Fruit fly (Drosophila melanogaster) whole organism, embryonic: ENCODE results near the gene CG15203.

Experiments used
- Atf-2 ChIP-seq: fragments of 200-800 bp; sonication (Bioruptor generic); optimal IDR thresholded peaks from 2 replicates; lab custom pipeline; 2016; ENCODE audit warnings: missing biosample characterization, missing genetic modification characterization
- B-H2 ChIP-seq: fragments of 200-800 bp; sonication (Bioruptor generic); optimal IDR thresholded peaks from 2 replicates; lab custom pipeline; 2018; ENCODE audit warnings: missing biosample characterization, mild to moderate bottlenecking, missing genetic modification characterization
- Blimp-1 ChIP-seq: fragments of 200-800 bp; sonication (Bioruptor generic); optimal IDR thresholded peaks from 3 replicates; lab custom pipeline; 2018; ENCODE audit warnings: missing biosample characterization, missing genetic modification characterization, mild to moderate bottlenecking, moderate library complexity, missing genetic modification reagents
- CG11456 ChIP-seq: fragments of 200-800 bp; sonication (Bioruptor generic); IDR thresholded peaks from 3 replicates; pipeline ENCODE4 v1.3.6; 2022; ENCODE audit warnings: missing biosample characterization, missing genetic modification characterization
- CG11695 ChIP-seq: fragments of 200-800 bp; sonication (Bioruptor generic); IDR thresholded peaks from 3 replicates; pipeline ENCODE4 v1.3.6; 2022; ENCODE audit warnings: missing biosample characterization, missing genetic modification characterization
- CG13894 ChIP-seq: fragments of 200-800 bp; sonication (Bioruptor generic); optimal IDR thresholded peaks from 3 replicates; lab custom pipeline; 2018; ENCODE audit warnings: missing biosample characterization, mild to moderate bottlenecking, missing genetic modification characterization, moderate library complexity
- CG17568 ChIP-seq: fragments of 200-800 bp; sonication (Bioruptor generic); optimal IDR thresholded peaks from 2 replicates; lab custom pipeline; 2018; ENCODE audit warnings: missing biosample characterization, mild to moderate bottlenecking, missing genetic modification characterization, moderate library complexity
- CG18476 ChIP-seq: fragments of 200-800 bp; sonication (Bioruptor generic); optimal IDR thresholded peaks from 2 replicates; lab custom pipeline; 2016; ENCODE audit warnings: missing biosample characterization, mild to moderate bottlenecking, missing genetic modification characterization
- CG2678 ChIP-seq: fragments of 200-800 bp; sonication (Bioruptor generic); optimal IDR thresholded peaks from 3 replicates; lab custom pipeline; 2019; ENCODE audit warnings: missing biosample characterization, mild to moderate bottlenecking, missing genetic modification characterization, moderate library complexity
- CG33557 ChIP-seq: fragments of 200-800 bp; sonication (Bioruptor generic); optimal IDR thresholded peaks from 2 replicates; lab custom pipeline; 2019; ENCODE audit warnings: missing biosample characterization, mild to moderate bottlenecking, missing genetic modification characterization, moderate library complexity
- CG4282 ChIP-seq: fragments of 200-800 bp; sonication (Bioruptor generic); optimal IDR thresholded peaks from 2 replicates; lab custom pipeline; 2016; ENCODE audit warnings: missing biosample characterization, missing genetic modification characterization
- CG4617 ChIP-seq: fragments of 200-800 bp; sonication (Bioruptor generic); optimal IDR thresholded peaks from 3 replicates; lab custom pipeline; 2016; ENCODE audit warnings: missing biosample characterization, missing genetic modification characterization, borderline replicate concordance
- CG4707 ChIP-seq: fragments of 200-800 bp; sonication (Bioruptor generic); optimal IDR thresholded peaks from 2 replicates; lab custom pipeline; 2018; ENCODE audit warnings: missing biosample characterization, mild to moderate bottlenecking, missing genetic modification characterization, moderate library complexity
- CG9437 ChIP-seq: fragments of 200-800 bp; sonication (Bioruptor generic); optimal IDR thresholded peaks from 2 replicates; lab custom pipeline; 2018; ENCODE audit warnings: missing biosample characterization, mild to moderate bottlenecking, missing genetic modification characterization
- Dref ChIP-seq: fragments of 200-800 bp; sonication (Bioruptor generic); IDR thresholded peaks from 2 replicates; pipeline ENCODE4 v1.3.6; 2022; ENCODE audit warnings: missing biosample characterization, missing genetic modification characterization
- Ets97D ChIP-seq: fragments of 200-800 bp; sonication (Bioruptor generic); optimal IDR thresholded peaks from 3 replicates; lab custom pipeline; 2016; ENCODE audit warnings: missing biosample characterization, missing genetic modification characterization
- Hmr ChIP-seq: fragments of 200-800 bp; sonication (Bioruptor generic); optimal IDR thresholded peaks from 3 replicates; lab custom pipeline; 2017; ENCODE audit warnings: mild to moderate bottlenecking, missing biosample characterization, missing genetic modification reagents, missing genetic modification characterization
- Med ChIP-seq: fragments of 200-800 bp; sonication (Bioruptor generic); peaks from one replicate; lab custom pipeline; 2016; ENCODE audit warnings: missing biosample characterization, missing genetic modification characterization, mild to moderate bottlenecking, inconsistent platforms, moderate library complexity
- NC2α ChIP-seq: fragments of 200-800 bp; sonication (Bioruptor generic); optimal IDR thresholded peaks from 2 replicates; lab custom pipeline; 2016; ENCODE audit warnings: missing biosample characterization, missing genetic modification characterization
- Nf-YC ChIP-seq: fragments of 200-800 bp; optimal IDR thresholded peaks from 3 replicates; lab custom pipeline; 2019; ENCODE audit warnings: missing biosample characterization, mild to moderate bottlenecking, missing genetic modification characterization, moderate library complexity
- Oli ChIP-seq: fragments of 200-800 bp; sonication (Bioruptor generic); optimal IDR thresholded peaks from 2 replicates; lab custom pipeline; 2018; ENCODE audit warnings: missing biosample characterization, mild to moderate bottlenecking, missing genetic modification characterization, moderate library complexity
- Six4 ChIP-seq: fragments of 200-800 bp; sonication (Bioruptor generic); optimal IDR thresholded peaks from 2 replicates; lab custom pipeline; 2016; ENCODE audit warnings: missing biosample characterization, missing genetic modification characterization
- Sox102F ChIP-seq: fragments of 200-800 bp; sonication (Bioruptor generic); optimal IDR thresholded peaks from 2 replicates; lab custom pipeline; 2018; ENCODE audit warnings: missing biosample characterization, mild to moderate bottlenecking, missing genetic modification characterization, moderate library complexity
- Trl ChIP-seq, 3 experiments: fragments of >200 bp in 2 of 3; fragments of 200-800 bp in 1 of 3; sonication (Bioruptor generic) in 1 of 3; optimal IDR thresholded peaks; 2 replicates in 1 of 3; 3 replicates in 2 of 3; lab custom pipeline; 2016 to 2017; ENCODE audit warnings: missing biosample characterization in 1 of 3, missing genetic modification characterization in 1 of 3
- YL-1 ChIP-seq: fragments of 200-800 bp; sonication (Bioruptor generic); optimal IDR thresholded peaks from 3 replicates; lab custom pipeline; 2017; ENCODE audit warnings: missing biosample characterization, mild to moderate bottlenecking, missing genetic modification characterization
- ac ChIP-seq: fragments of 200-800 bp; sonication (Bioruptor generic); optimal IDR thresholded peaks from 3 replicates; lab custom pipeline; 2017; ENCODE audit warnings: missing biosample characterization, mild to moderate bottlenecking, missing genetic modification characterization
- bab2 ChIP-seq: fragments of 200-800 bp; sonication (Bioruptor generic); optimal IDR thresholded peaks from 2 replicates; lab custom pipeline; 2016; ENCODE audit warnings: missing biosample characterization, missing genetic modification characterization
- bsh ChIP-seq, 2 experiments: fragments of 200-800 bp; sonication (Bioruptor generic); optimal IDR thresholded peaks; 2 replicates each; lab custom pipeline; 2017 to 2018; ENCODE audit warnings: mild to moderate bottlenecking in 2 of 2, missing biosample characterization in 2 of 2, missing genetic modification characterization in 2 of 2, moderate library complexity in 1 of 2
- chif ChIP-seq, 2 experiments: fragments of 200-800 bp; sonication (Bioruptor generic); optimal IDR thresholded peaks; 3 replicates each; lab custom pipeline; 2016; ENCODE audit warnings: missing biosample characterization in 2 of 2, missing genetic modification characterization in 2 of 2
- dmrt99B ChIP-seq: fragments of 200-800 bp; sonication (Bioruptor generic); optimal IDR thresholded peaks from 2 replicates; lab custom pipeline; 2018; ENCODE audit warnings: missing biosample characterization, mild to moderate bottlenecking, missing genetic modification characterization, moderate library complexity
- ftz-f1 ChIP-seq: fragments of 200-800 bp; sonication (Bioruptor generic); optimal IDR thresholded peaks from 2 replicates; lab custom pipeline; 2016; ENCODE audit warnings: missing biosample characterization, missing genetic modification characterization
- gem ChIP-seq: fragments of 200-800 bp; sonication (Bioruptor generic); optimal IDR thresholded peaks from 2 replicates; lab custom pipeline; 2019; ENCODE audit warnings: missing biosample characterization, mild to moderate bottlenecking, missing genetic modification characterization, moderate library complexity
- grau ChIP-seq: fragments of 200-800 bp; optimal IDR thresholded peaks from 3 replicates; lab custom pipeline; 2019; ENCODE audit warnings: missing biosample characterization, mild to moderate bottlenecking, missing genetic modification characterization, moderate library complexity
- kah ChIP-seq: fragments of 200-800 bp; sonication (Bioruptor generic); optimal IDR thresholded peaks from 2 replicates; lab custom pipeline; 2018; ENCODE audit warnings: missing biosample characterization, mild to moderate bottlenecking, missing genetic modification characterization
- lab ChIP-seq: fragments of 200-800 bp; sonication (Bioruptor generic); optimal IDR thresholded peaks from 3 replicates; lab custom pipeline; 2017; ENCODE audit warnings: missing biosample characterization, missing genetic modification characterization, mild to moderate bottlenecking, moderate library complexity, missing genetic modification reagents
- lilli ChIP-seq: fragments of 200-800 bp; sonication (Bioruptor generic); optimal IDR thresholded peaks from 3 replicates; lab custom pipeline; 2016; ENCODE audit warnings: missing biosample characterization, missing genetic modification characterization
- row ChIP-seq: fragments of 200-800 bp; sonication (Bioruptor generic); IDR thresholded peaks from 3 replicates; pipeline ENCODE4 v1.3.6; 2022; ENCODE audit warnings: missing biosample characterization, missing genetic modification characterization
- trh ChIP-seq: fragments of 200-800 bp; sonication (Bioruptor generic); optimal IDR thresholded peaks from 2 replicates; lab custom pipeline; 2016; ENCODE audit warnings: missing biosample characterization, missing genetic modification characterization
- unc-4 ChIP-seq: fragments of 200-800 bp; sonication (Bioruptor generic); IDR thresholded peaks from 2 replicates; pipeline ENCODE4 v1.3.6; 2022; ENCODE audit warnings: missing biosample characterization, missing genetic modification characterization; ENCODE audit not compliant: partially characterized antibody
- unpg ChIP-seq: fragments of 200-800 bp; sonication (Bioruptor generic); optimal IDR thresholded peaks from 3 replicates; lab custom pipeline; 2018; ENCODE audit warnings: missing biosample characterization, mild to moderate bottlenecking, missing genetic modification characterization, moderate library complexity
- wek ChIP-seq: fragments of 200-800 bp; sonication (Bioruptor generic); optimal IDR thresholded peaks from 3 replicates; lab custom pipeline; 2018; ENCODE audit warnings: missing biosample characterization, mild to moderate bottlenecking, missing genetic modification characterization, moderate library complexity

The CG15203 gene

dm6 chrX:11087384-11087783 lies 21.0 kb downstream of the CG15203 start (continued):
- no peak for TF ChIP-seq Dref
- TF ChIP-seq Nf-YC (tag; lab: Kevin White, UChicago), result no peak
- TF ChIP-seq CG4282 (GFP tag; lab: Kevin White, UChicago), result no peak
- TF ChIP-seq CG33557 (GFP tag; lab: Kevin White, UChicago), result no peak
- TF ChIP-seq Trl (optimal IDR thresholded peaks at IDR 0.05; lab: Kevin White, UChicago), result no peak
- TF ChIP-seq Trl (GFP tag; optimal IDR thresholded peaks at IDR 0.05; lab: Kevin White, UChicago), result no peak
- TF ChIP-seq chif (GFP tag; optimal IDR thresholded peaks at IDR 0.05; lab: Kevin White, UChicago), result no peak
- TF ChIP-seq bsh (GFP tag; optimal IDR thresholded peaks at IDR 0.05; lab: Kevin White, UChicago), result no peak
- TF ChIP-seq ac (GFP tag; lab: Kevin White, UChicago), result no peak
- peak; percentile 0 for TF ChIP-seq Hmr
- TF ChIP-seq unc-4 (GFP tag; lab: Robert Waterston, UW), result no peak
- no peak for TF ChIP-seq wek (GFP tag; lab: Kevin White, UChicago)
- no peak for TF ChIP-seq CG13894
- peak; percentile 13 for TF ChIP-seq lab (GFP tag; lab: Kevin White, UChicago)
- no peak for TF ChIP-seq B-H2
- TF ChIP-seq CG17568, result no peak
- TF ChIP-seq gem (tag; lab: Kevin White, UChicago), result peak; percentile 37
- no peak for TF ChIP-seq Oli (tag; lab: Kevin White, UChicago)
- no peak for TF ChIP-seq trh (GFP tag; lab: Kevin White, UChicago)
- TF ChIP-seq YL-1 (GFP tag; lab: Kevin White, UChicago), result no peak
- no peak for TF ChIP-seq CG4707 (GFP tag; lab: Kevin White, UChicago)
- no peak for TF ChIP-seq ftz-f1 (GFP tag; lab: Kevin White, UChicago)
- TF ChIP-seq NC2α, result no peak
- TF ChIP-seq Sox102F (GFP tag; lab: Kevin White, UChicago), result peak; percentile 29
- TF ChIP-seq Six4 (GFP tag; lab: Kevin White, UChicago), result no peak
- no peak for TF ChIP-seq lilli (GFP tag; lab: Kevin White, UChicago)
- TF ChIP-seq CG18476 (GFP tag; lab: Kevin White, UChicago), result no peak
- peak; percentile 78 for TF ChIP-seq Ets97D
- TF ChIP-seq bab2 (GFP tag; lab: Kevin White, UChicago), result no peak
- TF ChIP-seq dmrt99B (tag; lab: Kevin White, UChicago), result no peak
- no peak for TF ChIP-seq CG4617 (GFP tag; lab: Kevin White, UChicago)
- peak; percentile 0 for TF ChIP-seq unpg (GFP tag; lab: Kevin White, UChicago)
- TF ChIP-seq Med, result peak; percentile 74
- TF ChIP-seq Blimp-1 (GFP tag; lab: Kevin White, UChicago), result peak; percentile 17
- no peak for TF ChIP-seq kah (GFP tag; lab: Kevin White, UChicago)

- TF ChIP-seq CG9437 (GFP tag; lab: Kevin White, UChicago) (no peak), CG11456 (no peak), CG11695 (GFP tag; lab: Robert Waterston, UW) (0 out of 3 replicates have a peak, but pooled peaks have one; percentile 30), row (GFP tag; lab: Robert Waterston, UW) (0 out of 3 replicates have a peak, but pooled peaks have one; percentile 15), grau (tag; lab: Kevin White, UChicago) (no peak), CG2678 (tag; lab: Kevin White, UChicago) (peak; percentile 14), Atf-2 (no peak), bab2 (GFP tag; lab: Kevin White, UChicago) (no peak)
Measured at dm6 chrX:11088778-11089340, 22.5 kb downstream of the CG15203 start, which contains the start of gene Vago. Vago (plus strand) TSS chrX:11089290.
